Fruit fly (Drosophila melanogaster): ENCODE measurements around the gene Naglu.

The Naglu gene

DNA sequence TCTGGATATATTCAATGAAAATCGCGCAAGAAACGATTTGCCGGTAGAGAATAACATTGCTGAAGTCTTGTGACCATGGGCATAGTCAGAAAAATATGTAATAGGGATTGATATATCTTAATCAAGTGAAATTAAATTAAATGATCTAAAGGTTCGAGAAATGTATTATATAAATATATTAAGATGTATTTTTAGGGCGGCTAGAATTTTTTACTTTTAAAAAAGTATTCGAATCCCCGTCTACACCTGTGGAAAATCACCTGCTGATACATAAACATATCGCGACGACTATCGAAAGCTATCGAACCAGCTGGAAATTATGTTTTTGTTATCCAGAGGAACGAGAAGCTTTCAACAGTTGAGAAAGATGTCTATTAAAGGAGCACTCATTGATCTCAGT, 35.0 kb downstream of the Naglu start, which contains the start of the genes CG13390 and CG17294 (continued):
- TF ChIP-seq CG16815 (GFP tag; optimal IDR thresholded peaks at IDR 0.05): peak; percentile 99
- TF ChIP-seq CG13624 (GFP tag; optimal IDR thresholded peaks at IDR 0.05): peak; percentile 97
- peak; percentile 99 for TF ChIP-seq CG6813 (GFP tag; optimal IDR thresholded peaks at IDR 0.05)
- peak; percentile 99 for TF ChIP-seq kah (GFP tag; optimal IDR thresholded peaks at IDR 0.05)
- peak; percentile 100 for TF ChIP-seq CG17829 (tag; optimal IDR thresholded peaks at IDR 0.05)
- peak; percentile 36 for TF ChIP-seq Neu2 (GFP tag; optimal IDR thresholded peaks at IDR 0.05; ENCODE audit: borderline replicate concordance)
- TF ChIP-seq disco-r (GFP tag; optimal IDR thresholded peaks at IDR 0.05): peak; percentile 87
- peak; percentile 99 for TF ChIP-seq CG33557 (GFP tag; optimal IDR thresholded peaks at IDR 0.05)
- peak; percentile 98 for TF ChIP-seq exex (tag; optimal IDR thresholded peaks at IDR 0.05)
- peak; percentile 100 for TF ChIP-seq Atf6 (GFP tag; IDR thresholded peaks at IDR 0.05)
- peak; percentile 99 for TF ChIP-seq sens-2 (GFP tag; IDR thresholded peaks at IDR 0.05)
- TF ChIP-seq CG7556 (GFP tag; optimal IDR thresholded peaks at IDR 0.05): peak; percentile 99
- TF ChIP-seq CG6791 (GFP tag; IDR thresholded peaks at IDR 0.05; ENCODE audit: partially characterized antibody): peak; percentile 64
- peak; percentile 99 for TF ChIP-seq CG3726 (GFP tag; IDR thresholded peaks at IDR 0.05)
- peak; percentile 87 for TF ChIP-seq dm (GFP tag; optimal IDR thresholded peaks at IDR 0.05)
- TF ChIP-seq Ssrp (tag; optimal IDR thresholded peaks at IDR 0.05): peak; percentile 100
- TF ChIP-seq jigr1 (GFP tag; IDR thresholded peaks at IDR 0.05): peak; percentile 99
- peak; percentile 83 for TF ChIP-seq bigmax (GFP tag; optimal IDR thresholded peaks at IDR 0.05)
- peak; percentile 96 for TF ChIP-seq CG3838 (GFP tag; optimal IDR thresholded peaks at IDR 0.05)
- peak; percentile 97 for TF ChIP-seq trem (tag; optimal IDR thresholded peaks at IDR 0.05)
- peak; percentile 99 for TF ChIP-seq tin (GFP tag; optimal IDR thresholded peaks at IDR 0.05)
- TF ChIP-seq ind (GFP tag; optimal IDR thresholded peaks at IDR 0.05): peak; percentile 99
- peak; percentile 95 for TF ChIP-seq Nf-YC (tag; optimal IDR thresholded peaks at IDR 0.05)
- TF ChIP-seq CG4404 (GFP tag; IDR thresholded peaks at IDR 0.05): peak; percentile 99
- TF ChIP-seq pzg (GFP tag; optimal IDR thresholded peaks at IDR 0.05): peak; percentile 63
- TF ChIP-seq hbn (GFP tag; IDR thresholded peaks at IDR 0.05; ENCODE audit: partially characterized antibody): peak; percentile 70; the same call in 1 of the 2 replicates
- peak; percentile 99 for TF ChIP-seq twi (tag; optimal IDR thresholded peaks at IDR 0.05)
- TF ChIP-seq fd96Cb (tag; optimal IDR thresholded peaks at IDR 0.05): peak; percentile 100
- TF ChIP-seq CG7928 (GFP tag; optimal IDR thresholded peaks at IDR 0.05): peak; percentile 87
- TF ChIP-seq CG31365 (tag; optimal IDR thresholded peaks at IDR 0.05): peak; percentile 94
- peak; percentile 100 for TF ChIP-seq oc (tag; optimal IDR thresholded peaks at IDR 0.05)
- peak; percentile 100 for TF ChIP-seq CG17328 (GFP tag; IDR thresholded peaks at IDR 0.05)
- TF ChIP-seq lmd (GFP tag; IDR thresholded peaks at IDR 0.05): peak; percentile 99
- peak; percentile 100 for TF ChIP-seq dysf (GFP tag; IDR thresholded peaks at IDR 0.05)
- peak; percentile 78 for TF ChIP-seq CG11398 (GFP tag; optimal IDR thresholded peaks at IDR 0.05)
- TF ChIP-seq ci (GFP tag; IDR thresholded peaks at IDR 0.05): peak; percentile 100
- TF ChIP-seq CG18764 (GFP tag; optimal IDR thresholded peaks at IDR 0.05): peak; percentile 99
- TF ChIP-seq CG7372 (GFP tag; IDR thresholded peaks at IDR 0.05): peak; percentile 100
- peak; percentile 99 for TF ChIP-seq nerfin-1 (tag; optimal IDR thresholded peaks at IDR 0.05)
- TF ChIP-seq wek (GFP tag; optimal IDR thresholded peaks at IDR 0.05): peak; percentile 94
- peak; percentile 99 for TF ChIP-seq grau (tag; optimal IDR thresholded peaks at IDR 0.05)
- peak; percentile 99 for TF ChIP-seq CG8388 (GFP tag; optimal IDR thresholded peaks at IDR 0.05)
- peak; percentile 100 for TF ChIP-seq CG13894 (tag; optimal IDR thresholded peaks at IDR 0.05)
- TF ChIP-seq ken (GFP tag; IDR thresholded peaks at IDR 0.05): peak; percentile 99
- no peak for TF ChIP-seq Tbp (GFP tag; optimal IDR thresholded peaks at IDR 0.05)
- peak; percentile 100 for TF ChIP-seq CG17361 (GFP tag; IDR thresholded peaks at IDR 0.05)
- TF ChIP-seq NFAT (GFP tag; IDR thresholded peaks at IDR 0.05): peak; percentile 100
- peak; percentile 100 for TF ChIP-seq Fer3 (tag; optimal IDR thresholded peaks at IDR 0.05)
- peak; percentile 2 for TF ChIP-seq CG1832 (GFP tag; optimal IDR thresholded peaks at IDR 0.05)
- peak; percentile 98 for TF ChIP-seq trh (GFP tag; optimal IDR thresholded peaks at IDR 0.05)

All from whole organism, embryonic.